Worm (Caenorhabditis elegans): ENCODE measurements around the gene srj-38.

srj-38 gene

DNA sequence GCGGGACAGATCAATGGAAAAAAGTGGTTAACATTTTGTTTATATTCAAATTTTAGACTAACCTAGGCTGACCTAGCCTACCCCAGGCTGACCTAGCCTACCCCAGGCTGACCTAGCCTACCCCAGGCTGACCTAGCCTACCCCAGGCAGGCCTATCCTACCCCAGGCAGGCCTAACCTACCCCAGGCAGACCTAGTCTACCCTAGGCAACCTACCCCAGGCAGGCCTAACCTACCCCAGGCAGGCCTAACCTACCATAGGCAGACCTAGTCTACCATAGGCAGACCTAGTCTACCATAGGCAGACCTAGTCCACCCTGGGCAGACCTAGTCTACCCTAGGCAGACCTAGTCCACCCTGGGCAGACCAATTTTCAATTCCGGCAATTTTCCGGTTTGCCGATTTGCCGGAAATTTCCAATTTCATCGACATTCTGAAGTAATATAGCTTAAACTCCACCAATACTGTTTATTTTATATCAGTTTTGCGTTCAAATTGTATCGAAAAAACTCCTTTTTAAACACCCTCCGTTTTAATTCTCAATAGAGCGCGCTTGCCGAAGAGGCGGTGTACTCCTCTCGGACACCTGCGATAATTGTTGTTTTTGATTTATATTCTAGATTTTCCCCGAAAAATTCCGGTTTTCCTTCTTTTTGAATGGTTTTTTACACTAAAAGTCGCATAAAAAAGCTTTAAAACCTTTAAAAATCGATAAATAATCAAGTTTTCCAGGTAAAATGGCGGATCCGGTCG lies 20.2 kb upstream of the srj-38 start, which contains the start of gene trm-2A:
Gene trm-2A (plus strand): TSS at position 732 of the 752 bp plus-strand sequence.
- TF ChIP-seq lin-39 (tag; optimal IDR thresholded peaks at IDR 0.05) (peak; percentile 66), egl-5 (tag; optimal IDR thresholded peaks at IDR 0.05) (no peak), fkh-10 (GFP tag; optimal IDR thresholded peaks at IDR 0.05) (peak; percentile 38), pqm-1 (tag; optimal IDR thresholded peaks at IDR 0.05) (peak; percentile 24), aly-2 (tag; optimal IDR thresholded peaks at IDR 0.05) (no peak), elt-2 (tag; optimal IDR thresholded peaks at IDR 0.05) (peak; percentile 33), snpc-4 (tag; optimal IDR thresholded peaks at IDR 0.05) (peak; percentile 70), nhr-23 (tag; optimal IDR thresholded peaks at IDR 0.05) (peak; percentile 85), ZK546.5 (tag; optimal IDR thresholded peaks at IDR 0.05) (no peak), nfya-1 (tag; optimal IDR thresholded peaks at IDR 0.05; ENCODE audit: insufficient read depth) (peak; percentile 81), ceh-82 (tag; optimal IDR thresholded peaks at IDR 0.05) (peak; percentile 8), ceh-28 (tag; optimal IDR thresholded peaks at IDR 0.05) (peak; percentile 47), hmg-11 (tag; optimal IDR thresholded peaks at IDR 0.05) (peak; percentile 58), skn-1 (tag; optimal IDR thresholded peaks at IDR 0.05) (peak; percentile 34), ama-1 (optimal IDR thresholded peaks at IDR 0.05) (peak; percentile 50), R02D3.7 (tag; optimal IDR thresholded peaks at IDR 0.05) (peak; percentile 37), pha-4 (tag; optimal IDR thresholded peaks at IDR 0.05) (peak; percentile 91), nhr-43 (tag; optimal IDR thresholded peaks at IDR 0.05; ENCODE audit: poor library complexity, severe bottlenecking) (peak; percentile 43), lin-15B (tag; optimal IDR thresholded peaks at IDR 0.05) (peak; percentile 74), nhr-25 (tag; optimal IDR thresholded peaks at IDR 0.05) (peak; percentile 56), tbx-2 (tag; optimal IDR thresholded peaks at IDR 0.05) (peak; percentile 4), mdl-1 (tag; optimal IDR thresholded peaks at IDR 0.05) (no peak), fos-1 (tag; optimal IDR thresholded peaks at IDR 0.05) (no peak)

DNA sequence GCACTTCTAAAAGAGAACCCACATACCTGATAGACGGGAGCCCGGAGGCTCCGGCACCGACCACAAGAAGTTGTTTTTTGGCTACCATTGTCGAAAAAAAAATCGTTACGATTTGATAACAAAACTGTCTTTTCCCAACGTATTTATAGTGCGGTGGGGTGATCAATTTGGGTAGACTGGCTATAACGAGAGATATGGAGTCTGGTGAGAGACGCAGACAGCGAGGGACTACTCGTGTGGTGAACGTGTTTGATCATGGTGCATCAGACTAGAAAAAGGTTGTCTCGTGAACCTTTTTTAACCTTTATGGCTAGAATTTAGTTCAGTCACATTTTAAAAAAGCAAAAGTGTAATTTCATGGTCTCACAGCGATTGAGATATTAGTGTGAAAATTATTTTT lies 19.2 kb upstream of the srj-38 start, which contains the start of gene fmo-5:
Gene fmo-5 (minus strand): TSS at position 206 of the 400 bp plus-strand sequence.
- TF ChIP-seq lin-15B (tag; optimal IDR thresholded peaks at IDR 0.05) (peak; percentile 5), ZK546.5 (tag; optimal IDR thresholded peaks at IDR 0.05) (no peak), snpc-4 (tag; optimal IDR thresholded peaks at IDR 0.05) (no peak), nhr-25 (tag; optimal IDR thresholded peaks at IDR 0.05) (peak; percentile 30), nhr-76 (tag; optimal IDR thresholded peaks at IDR 0.05) (peak; percentile 31), mdl-1 (tag; optimal IDR thresholded peaks at IDR 0.05) (peak; percentile 51), aly-2 (tag; optimal IDR thresholded peaks at IDR 0.05) (no peak), unc-39 (tag; optimal IDR thresholded peaks at IDR 0.05) (no peak), zag-1 (tag; optimal IDR thresholded peaks at IDR 0.05) (no peak), elt-2 (tag; optimal IDR thresholded peaks at IDR 0.05) (peak; percentile 59), pqm-1 (tag; optimal IDR thresholded peaks at IDR 0.05) (peak; percentile 42), nhr-237 (tag; optimal IDR thresholded peaks at IDR 0.05) (no peak), nhr-43 (tag; optimal IDR thresholded peaks at IDR 0.05; ENCODE audit: poor library complexity, severe bottlenecking) (peak; percentile 52), nhr-23 (tag; optimal IDR thresholded peaks at IDR 0.05) (peak; percentile 10)

DNA sequence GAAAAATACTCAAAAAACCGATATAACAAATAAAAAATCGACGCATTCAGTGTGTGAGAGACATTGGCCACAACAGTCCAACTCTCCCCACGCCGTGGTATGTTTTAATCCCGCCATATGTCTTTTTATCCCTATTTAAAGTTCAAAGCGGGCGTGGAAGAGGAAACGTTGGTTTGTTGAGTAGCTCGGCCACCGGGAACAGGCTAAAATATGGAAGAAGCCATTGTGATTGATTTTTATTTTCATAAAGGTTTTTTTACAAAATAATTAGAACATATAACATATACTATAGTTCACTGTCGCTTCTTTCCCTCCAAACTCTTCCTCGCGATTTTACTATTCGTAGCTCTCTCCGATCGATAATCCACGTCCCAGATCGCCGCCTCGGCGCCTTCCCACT lies 14.9 kb upstream of the srj-38 start, which contains the start of gene nas-32:
Gene nas-32 (minus strand): TSS at position 101 of the 400 bp plus-strand sequence.
- TF ChIP-seq ZK546.5 (tag; optimal IDR thresholded peaks at IDR 0.05) (no peak), ceh-28 (tag; optimal IDR thresholded peaks at IDR 0.05) (no peak), elt-1 (tag; optimal IDR thresholded peaks at IDR 0.05) (no peak), ceh-16 (tag; optimal IDR thresholded peaks at IDR 0.05) (no peak), aly-2 (tag; optimal IDR thresholded peaks at IDR 0.05) (no peak), elt-2 (tag; optimal IDR thresholded peaks at IDR 0.05) (no peak), skn-1 (tag; optimal IDR thresholded peaks at IDR 0.05) (no peak), egl-27 (tag; optimal IDR thresholded peaks at IDR 0.05) (no peak), pha-4 (tag; optimal IDR thresholded peaks at IDR 0.05) (no peak), ceh-9 (tag; optimal IDR thresholded peaks at IDR 0.05) (no peak), nhr-76 (tag; optimal IDR thresholded peaks at IDR 0.05) (no peak), tbx-2 (tag; optimal IDR thresholded peaks at IDR 0.05) (no peak), nhr-67 (tag; optimal IDR thresholded peaks at IDR 0.05) (no peak), jun-1 (tag; optimal IDR thresholded peaks at IDR 0.05) (no peak), nhr-43 (tag; optimal IDR thresholded peaks at IDR 0.05; ENCODE audit: poor library complexity, severe bottlenecking) (no peak)

DNA sequence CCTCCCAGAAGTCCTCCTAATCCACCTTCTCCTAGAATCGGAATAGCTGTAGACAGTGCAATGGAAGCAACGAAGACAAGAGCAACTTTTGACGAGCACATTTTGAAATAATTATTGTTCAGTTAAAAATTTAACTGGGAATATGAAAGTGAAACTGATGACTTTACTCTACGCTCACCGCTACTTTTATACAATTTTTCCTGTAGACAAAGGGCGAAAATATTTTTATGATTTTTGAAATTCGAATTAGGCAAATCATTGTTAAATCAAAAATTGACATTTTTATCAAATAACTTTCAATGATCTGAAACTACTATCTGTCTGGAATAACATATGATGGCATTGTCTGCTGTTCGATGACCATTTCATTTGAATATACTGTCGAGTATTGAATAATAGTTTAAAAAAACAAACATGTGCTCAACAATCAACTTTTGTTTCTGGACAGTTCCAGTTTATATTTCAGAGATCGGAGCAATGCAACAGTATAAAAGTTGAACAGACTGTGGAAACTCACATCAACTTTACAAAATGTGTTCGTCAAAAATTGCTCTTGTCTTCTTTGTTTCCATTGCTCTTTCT lies 9.3 kb upstream of the srj-38 start, which contains the start of the genes srlf-23 and srlf-20:
Gene srlf-23 (minus strand): TSS at position 101 of the 582 bp plus-strand sequence.
Gene srlf-20 (plus strand): TSS at position 532 of the 582 bp plus-strand sequence.
- TF ChIP-seq nhr-28 (tag; optimal IDR thresholded peaks at IDR 0.05) (no peak), nhr-237 (tag; optimal IDR thresholded peaks at IDR 0.05) (no peak), elt-1 (tag; optimal IDR thresholded peaks at IDR 0.05) (no peak)

Measured in whole organism, L3 larva.